Worm (Caenorhabditis elegans) whole organism, dauer: ENCODE results near the gene F31B9.3.

Experiments
- unc-62 ChIP-seq: sonication (generic microtip); optimal IDR thresholded peaks from 2 replicates; lab custom pipeline; 2017; ENCODE audit warnings: missing biosample characterization, missing genetic modification reagents, missing genetic modification characterization

Gene F31B9.3

ce11 chrX:15923440-15923839, at the start of gene F31B9.3:
Gene F31B9.3, plus strand, starts transcription at chrX:15923740.
- TF ChIP-seq unc-62 (GFP tag; lab: Kevin White, UChicago) = no peak

- no peak for TF ChIP-seq unc-62 (GFP tag; lab: Kevin White, UChicago)
Observed at ce11 chrX:15876936-15877335, 46.6 kb upstream of the F31B9.3 start.

ce11 chrX:15878785-15879184, 44.8 kb upstream of the F31B9.3 start, which contains the start of gene gmeb-2:
Gene gmeb-2, plus strand, starts transcription at chrX:15879085.
- TF ChIP-seq unc-62 (GFP tag; lab: Kevin White, UChicago) = no peak

ce11 chrX:15881027-15881426, 42.5 kb upstream of the F31B9.3 start:
- TF ChIP-seq unc-62 (GFP tag; lab: Kevin White, UChicago) = no peak

- TF ChIP-seq unc-62 (GFP tag; lab: Kevin White, UChicago) = no peak
Observed at ce11 chrX:15884478-15884877, 39.1 kb upstream of the F31B9.3 start.

ce11 chrX:15887495-15887894, 36.0 kb upstream of the F31B9.3 start, which contains the start of gene F53H4.3:
Gene F53H4.3, minus strand, starts transcription at chrX:15887595.
- TF ChIP-seq unc-62 (GFP tag; lab: Kevin White, UChicago) = no peak

ce11 chrX:15887989-15888388, 35.6 kb upstream of the F31B9.3 start:
- TF ChIP-seq unc-62 (GFP tag; lab: Kevin White, UChicago) = no peak

- TF ChIP-seq unc-62 (GFP tag; lab: Kevin White, UChicago) = no peak
Observed at ce11 chrX:15892525-15892924, 31.0 kb upstream of the F31B9.3 start.

- no peak for TF ChIP-seq unc-62 (GFP tag; lab: Kevin White, UChicago)
Observed at ce11 chrX:15901214-15901613, 22.3 kb upstream of the F31B9.3 start.

- no peak for TF ChIP-seq unc-62 (GFP tag; lab: Kevin White, UChicago)
Observed at ce11 chrX:15902835-15903234, 20.7 kb upstream of the F31B9.3 start.

- no peak for TF ChIP-seq unc-62 (GFP tag; lab: Kevin White, UChicago)
Observed at ce11 chrX:15910328-15910727, 13.2 kb upstream of the F31B9.3 start, which contains the start of gene npr-33. Gene npr-33, plus strand, starts transcription at chrX:15910628.

- TF ChIP-seq unc-62 (GFP tag; lab: Kevin White, UChicago) = no peak
Observed at ce11 chrX:15912841-15913240, 10.7 kb upstream of the F31B9.3 start.

ce11 chrX:15915774-15916173, 7.8 kb upstream of the F31B9.3 start:
- TF ChIP-seq unc-62 (GFP tag; lab: Kevin White, UChicago) = no peak

- no peak for TF ChIP-seq unc-62 (GFP tag; lab: Kevin White, UChicago)
Observed at ce11 chrX:15917000-15917399, 6.5 kb upstream of the F31B9.3 start, which contains the start of the genes F31B9.4 and F31B9.2. Gene F31B9.4, minus strand, starts transcription at chrX:15917100. Gene F31B9.2, plus strand, starts transcription at chrX:15917367.

ce11 chrX:15919372-15919771, 4.2 kb upstream of the F31B9.3 start, which contains the start of gene F31B9.7:
Gene F31B9.7, plus strand, starts transcription at chrX:15919672.
- no peak for TF ChIP-seq unc-62 (GFP tag; lab: Kevin White, UChicago)

ce11 chrX:15932859-15933258, 9.3 kb downstream of the F31B9.3 start:
- no peak for TF ChIP-seq unc-62 (GFP tag; lab: Kevin White, UChicago)

- no peak for TF ChIP-seq unc-62 (GFP tag; lab: Kevin White, UChicago)
Observed at ce11 chrX:15937854-15938253, 14.3 kb downstream of the F31B9.3 start.

- no peak for TF ChIP-seq unc-62 (GFP tag; lab: Kevin White, UChicago)
Observed at ce11 chrX:15939224-15939623, 15.7 kb downstream of the F31B9.3 start, which contains the start of gene mrp-3. Gene mrp-3, minus strand, starts transcription at chrX:15939324.
